Worm (Caenorhabditis elegans): ENCODE measurements around the gene C17A2.7.

C17A2.7 gene

ce11 chrII:3850655-3851054 is 7.5 kb upstream of the C17A2.7 start, which contains the start of gene nhr-72:
nhr-72 (minus strand) TSS chrII:3850755.
- TF ChIP-seq snu-23 (GFP tag; optimal IDR thresholded peaks at IDR 0.05) (no peak), mab-9 (GFP tag; IDR thresholded peaks at IDR 0.05) (no peak), dsc-1 (tag; optimal IDR thresholded peaks at IDR 0.05) (no peak), nhr-76 (tag; optimal IDR thresholded peaks at IDR 0.05) (no peak), ets-5 (GFP tag; IDR thresholded peaks at IDR 0.05) (no peak), F16B12.6 (tag; optimal IDR thresholded peaks at IDR 0.05) (no peak), mdl-1 (tag; optimal IDR thresholded peaks at IDR 0.05) (no peak), hlh-17 (GFP tag; optimal IDR thresholded peaks at IDR 0.05; ENCODE audit: borderline replicate concordance) (no peak), ces-1 (GFP tag; optimal IDR thresholded peaks at IDR 0.05) (no peak)

ce11 chrII:3846028-3846427 is 2.8 kb upstream of the C17A2.7 start, which contains the start of gene C17A2.2:
C17A2.2 (plus strand) TSS chrII:3846328.
- TF ChIP-seq elt-2 (tag; optimal IDR thresholded peaks at IDR 0.05) = no peak
- no peak for TF ChIP-seq ceh-8 (GFP tag; optimal IDR thresholded peaks at IDR 0.05)
- no peak for TF ChIP-seq pqm-1 (tag; optimal IDR thresholded peaks at IDR 0.05)
- no peak for TF ChIP-seq alr-1 (tag; optimal IDR thresholded peaks at IDR 0.05; ENCODE audit: borderline replicate concordance)
- TF ChIP-seq nhr-28 (tag; optimal IDR thresholded peaks at IDR 0.05) = no peak
- TF ChIP-seq dsc-1 (tag; optimal IDR thresholded peaks at IDR 0.05) = no peak
- TF ChIP-seq lin-39 (tag; optimal IDR thresholded peaks at IDR 0.05) = no peak
- no peak for TF ChIP-seq skn-1 (tag; optimal IDR thresholded peaks at IDR 0.05)
- TF ChIP-seq ceh-90 (tag; optimal IDR thresholded peaks at IDR 0.05) = no peak
- TF ChIP-seq nhr-20 (tag; optimal IDR thresholded peaks at IDR 0.05) = no peak
- no peak for TF ChIP-seq pag-3 (tag; optimal IDR thresholded peaks at IDR 0.05; ENCODE audit: borderline replicate concordance, insufficient read depth)
- no peak for TF ChIP-seq nhr-77 (tag; optimal IDR thresholded peaks at IDR 0.05)
- TF ChIP-seq grh-1 (GFP tag; IDR thresholded peaks at IDR 0.05) = no peak
- TF ChIP-seq rnt-1 (tag; optimal IDR thresholded peaks at IDR 0.05) = no peak
- TF ChIP-seq xbp-1 (tag; optimal IDR thresholded peaks at IDR 0.05) = no peak
- TF ChIP-seq vab-15 (tag; optimal IDR thresholded peaks at IDR 0.05) = no peak
- TF ChIP-seq unc-98 (GFP tag; IDR thresholded peaks at IDR 0.05) = no peak

ce11 chrII:3839562-3839961 is 3.6 kb downstream of the C17A2.7 start, which contains the start of gene C17A2.4:
C17A2.4 (plus strand) TSS chrII:3839862.
- TF ChIP-seq nhr-237 (tag; optimal IDR thresholded peaks at IDR 0.05) (no peak), Y116A8C.19 (tag; optimal IDR thresholded peaks at IDR 0.05; ENCODE audit: borderline replicate concordance) (no peak), fkh-10 (GFP tag; optimal IDR thresholded peaks at IDR 0.05) (no peak), mab-9 (GFP tag; IDR thresholded peaks at IDR 0.05) (no peak), xbp-1 (tag; optimal IDR thresholded peaks at IDR 0.05) (no peak), skn-1 (tag; optimal IDR thresholded peaks at IDR 0.05) (no peak), unc-30 (tag; optimal IDR thresholded peaks at IDR 0.05) (no peak), nhr-76 (tag; optimal IDR thresholded peaks at IDR 0.05) (no peak), vab-15 (tag; optimal IDR thresholded peaks at IDR 0.05) (no peak), C34B4.2 (tag; optimal IDR thresholded peaks at IDR 0.05) (no peak), ets-5 (GFP tag; IDR thresholded peaks at IDR 0.05) (no peak), fos-1 (tag; optimal IDR thresholded peaks at IDR 0.05) (no peak), ceh-90 (tag; optimal IDR thresholded peaks at IDR 0.05) (no peak), C04F5.9 (tag; optimal IDR thresholded peaks at IDR 0.05) (no peak), blmp-1 (tag; optimal IDR thresholded peaks at IDR 0.05) (no peak)

ce11 chrII:3835915-3836314 is 7.3 kb downstream of the C17A2.7 start, which contains the start of gene oac-4:
oac-4 (minus strand) TSS chrII:3836015.
- TF ChIP-seq lin-15B (tag; optimal IDR thresholded peaks at IDR 0.05) (no peak), sox-4 (tag; optimal IDR thresholded peaks at IDR 0.05) (no peak), grh-1 (GFP tag; IDR thresholded peaks at IDR 0.05) (no peak), lsy-2 (tag; optimal IDR thresholded peaks at IDR 0.05) (no peak), dpl-1 (GFP tag; optimal IDR thresholded peaks at IDR 0.05) (no peak), C16A3.4 (tag; optimal IDR thresholded peaks at IDR 0.05) (no peak), elt-2 (tag; optimal IDR thresholded peaks at IDR 0.05) (no peak), rnt-1 (tag; optimal IDR thresholded peaks at IDR 0.05) (no peak), F16B12.6 (tag; optimal IDR thresholded peaks at IDR 0.05) (no peak), aly-2 (tag; optimal IDR thresholded peaks at IDR 0.05) (no peak), dsc-1 (tag; optimal IDR thresholded peaks at IDR 0.05) (no peak), unc-86 (tag; optimal IDR thresholded peaks at IDR 0.05) (no peak), nhr-28 (tag; optimal IDR thresholded peaks at IDR 0.05) (no peak), C34B4.2 (tag; optimal IDR thresholded peaks at IDR 0.05) (no peak), nhr-11 (tag; optimal IDR thresholded peaks at IDR 0.05) (no peak), mef-2 (tag; optimal IDR thresholded peaks at IDR 0.05) (no peak), efl-3 (GFP tag; optimal IDR thresholded peaks at IDR 0.05) (no peak), ceh-63 (GFP tag; optimal IDR thresholded peaks at IDR 0.05) (no peak), nhr-12 (tag; optimal IDR thresholded peaks at IDR 0.05) (no peak)

Measured in whole organism, L1 larva.